Fruit fly (Drosophila melanogaster): ENCODE results near the gene CG5039.

The CG5039 gene

DNA sequence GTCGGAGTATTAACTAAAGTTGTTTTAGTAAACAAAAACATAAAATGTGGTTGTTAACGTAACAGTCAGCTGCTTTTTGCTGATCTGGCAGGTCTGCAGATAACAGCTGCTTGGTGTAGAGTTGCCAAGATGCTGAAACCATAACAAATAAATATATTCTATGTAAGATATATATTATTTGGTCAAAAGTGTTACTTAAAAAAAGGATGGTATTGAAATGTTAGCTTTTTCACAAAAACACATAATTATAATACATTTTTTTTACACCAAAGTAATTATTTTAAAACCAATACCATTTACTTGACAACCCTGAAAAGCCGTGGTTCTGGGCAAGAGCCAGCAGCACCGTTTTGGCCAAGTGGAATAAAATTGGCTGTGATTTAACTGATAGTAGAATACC lies 2.0 kb downstream of the CG5039 start, which contains the start of the genes CG4743 and Idh3g (continued):
- TF ChIP-seq CG7987 (GFP tag; optimal IDR thresholded peaks at IDR 0.05) (peak; percentile 88), so (GFP tag; IDR thresholded peaks at IDR 0.05) (peak; percentile 97), CG11398 (GFP tag; optimal IDR thresholded peaks at IDR 0.05) (peak; percentile 55), Atf3 (GFP tag; optimal IDR thresholded peaks at IDR 0.05) (peak; percentile 62), CG15011 (GFP tag; optimal IDR thresholded peaks at IDR 0.05) (peak; percentile 93), CG4404 (GFP tag; IDR thresholded peaks at IDR 0.05) (peak; percentile 87), zen2 (GFP tag; IDR thresholded peaks at IDR 0.05; ENCODE audit: partially characterized antibody) (no peak), CG7556 (GFP tag; optimal IDR thresholded peaks at IDR 0.05) (peak; percentile 97), usp (GFP tag; optimal IDR thresholded peaks at IDR 0.05) (no peak), Meics (GFP tag; optimal IDR thresholded peaks at IDR 0.05) (peak; percentile 96), CG6813 (GFP tag; optimal IDR thresholded peaks at IDR 0.05) (peak; percentile 96), Pdp1 (GFP tag; optimal IDR thresholded peaks at IDR 0.05) (peak; percentile 80 to 82), CG15514 (GFP tag; optimal IDR thresholded peaks at IDR 0.05) (peak; percentile 94), ac (GFP tag; optimal IDR thresholded peaks at IDR 0.05) (peak; percentile 95), NK7.1 (GFP tag; optimal IDR thresholded peaks at IDR 0.05) (peak; percentile 61), CG17328 (GFP tag; IDR thresholded peaks at IDR 0.05) (peak; percentile 98), zen (tag; optimal IDR thresholded peaks at IDR 0.05) (peak; percentile 98), her (GFP tag; optimal IDR thresholded peaks at IDR 0.05) (peak; percentile 54), dpn (GFP tag; optimal IDR thresholded peaks at IDR 0.05) (peak; percentile 75 to 97), Lhr (GFP tag; optimal IDR thresholded peaks at IDR 0.05) (peak; percentile 92), CG7928 (GFP tag; optimal IDR thresholded peaks at IDR 0.05) (peak; percentile 76), mld (GFP tag; IDR thresholded peaks at IDR 0.05; ENCODE audit: partially characterized antibody) (no peak), Ets97D (GFP tag; optimal IDR thresholded peaks at IDR 0.05) (peak; percentile 67), CG8281 (tag; optimal IDR thresholded peaks at IDR 0.05) (peak; percentile 86), CG17829 (tag; optimal IDR thresholded peaks at IDR 0.05) (peak; percentile 99), Eip74EF (GFP tag; optimal IDR thresholded peaks at IDR 0.05) (peak in 1 of 2 experiments; percentile 96), CG15601 (tag; optimal IDR thresholded peaks at IDR 0.05) (peak; percentile 96), fd102C (GFP tag; optimal IDR thresholded peaks at IDR 0.05) (peak; percentile 90), stwl (tag; optimal IDR thresholded peaks at IDR 0.05) (peak; percentile 91), row (GFP tag; IDR thresholded peaks at IDR 0.05) (peak; percentile 99), Dad (GFP tag; optimal IDR thresholded peaks at IDR 0.05) (peak; percentile 75), Hr51 (GFP tag; optimal IDR thresholded peaks at IDR 0.05) (peak; percentile 84 to 98), CG30431 (GFP tag; optimal IDR thresholded peaks at IDR 0.05) (peak; percentile 93), lilli (GFP tag; optimal IDR thresholded peaks at IDR 0.05) (peak; percentile 94), CkIIα-i1 (GFP tag; IDR thresholded peaks at IDR 0.05) (no peak), CG13894 (tag; optimal IDR thresholded peaks at IDR 0.05) (peak; percentile 97), CG3726 (GFP tag; IDR thresholded peaks at IDR 0.05) (peak; percentile 91), CG31441 (GFP tag; IDR thresholded peaks at IDR 0.05) (peak; percentile 99), pb (GFP tag; optimal IDR thresholded peaks at IDR 0.05) (peak; percentile 29), HLHmδ (GFP tag; optimal IDR thresholded peaks at IDR 0.05) (no peak), btn (GFP tag; optimal IDR thresholded peaks at IDR 0.05) (peak; percentile 41), Bgb (GFP tag; IDR thresholded peaks at IDR 0.05; ENCODE audit: partially characterized antibody) (no peak), dmrt11E (tag; optimal IDR thresholded peaks at IDR 0.05) (peak; percentile 99), Neu2 (GFP tag; optimal IDR thresholded peaks at IDR 0.05; ENCODE audit: borderline replicate concordance) (no peak), CG33557 (GFP tag; optimal IDR thresholded peaks at IDR 0.05) (peak; percentile 99), Mrtf (GFP tag; IDR thresholded peaks at IDR 0.05) (peak; percentile 90), D (optimal IDR thresholded peaks at IDR 0.05) (no peak), D (GFP tag; optimal IDR thresholded peaks at IDR 0.05) (peak; percentile 95), CG10274 (GFP tag; optimal IDR thresholded peaks at IDR 0.05) (peak; percentile 79), CG17568 (GFP tag; optimal IDR thresholded peaks at IDR 0.05) (peak; percentile 96)

Data from whole organism, embryonic.